Fruit fly (Drosophila melanogaster) whole organism, embryonic: ENCODE measurements around the gene CG14615.

ENCODE experiments used
- Atf3 ChIP-seq: fragments of 200-800 bp; sonication (Bioruptor generic); optimal IDR thresholded peaks from 3 replicates; lab custom pipeline; 2016; ENCODE audit warnings: missing biosample characterization, missing genetic modification characterization
- BEAF-32 ChIP-seq: fragments of 200-800 bp; sonication (Bioruptor generic); optimal IDR thresholded peaks from 3 replicates; lab custom pipeline; 2017; ENCODE audit warnings: missing biosample characterization, missing genetic modification characterization, mild to moderate bottlenecking, moderate library complexity, missing genetic modification reagents
- Blimp-1 ChIP-seq: fragments of 200-800 bp; sonication (Bioruptor generic); optimal IDR thresholded peaks from 3 replicates; lab custom pipeline; 2018; ENCODE audit warnings: missing biosample characterization, missing genetic modification characterization, mild to moderate bottlenecking, moderate library complexity, missing genetic modification reagents
- CG10321 ChIP-seq: fragments of 200-800 bp; sonication (Bioruptor generic); IDR thresholded peaks from 2 replicates; pipeline ENCODE4 v1.3.6; 2022; ENCODE audit warnings: missing biosample characterization, missing genetic modification characterization
- CG12155 ChIP-seq: fragments of 200-800 bp; sonication (Bioruptor generic); optimal IDR thresholded peaks from 3 replicates; lab custom pipeline; 2016; ENCODE audit warnings: missing biosample characterization, missing genetic modification characterization
- CG13287 ChIP-seq: fragments of 200-800 bp; sonication (Bioruptor generic); IDR thresholded peaks from 2 replicates; pipeline ENCODE4 v1.3.6; 2022; ENCODE audit warnings: missing biosample characterization, missing genetic modification characterization; ENCODE audit not compliant: partially characterized antibody
- CG13624 ChIP-seq: fragments of 200-800 bp; sonication (Bioruptor generic); optimal IDR thresholded peaks from 2 replicates; lab custom pipeline; 2016; ENCODE audit warnings: missing biosample characterization, missing genetic modification characterization
- CG13894 ChIP-seq: fragments of 200-800 bp; sonication (Bioruptor generic); optimal IDR thresholded peaks from 3 replicates; lab custom pipeline; 2018; ENCODE audit warnings: missing biosample characterization, mild to moderate bottlenecking, missing genetic modification characterization, moderate library complexity
- CG14667 ChIP-seq: fragments of 200-800 bp; sonication (Bioruptor generic); IDR thresholded peaks from 2 replicates; pipeline ENCODE4 v1.3.6; 2022; ENCODE audit warnings: missing biosample characterization, missing genetic modification characterization
- CG14710 ChIP-seq: fragments of 200-800 bp; sonication (Bioruptor generic); optimal IDR thresholded peaks from 3 replicates; lab custom pipeline; 2019; ENCODE audit warnings: missing biosample characterization, mild to moderate bottlenecking, missing genetic modification characterization, moderate library complexity
- CG16779 ChIP-seq: fragments of 200-800 bp; sonication (Bioruptor generic); IDR thresholded peaks from 2 replicates; pipeline ENCODE4 v1.3.6; 2022; ENCODE audit warnings: missing biosample characterization, missing genetic modification characterization
- CG18011 ChIP-seq: fragments of 200-800 bp; sonication (Bioruptor generic); optimal IDR thresholded peaks from 2 replicates; lab custom pipeline; 2017; ENCODE audit warnings: missing biosample characterization, missing genetic modification characterization, mild to moderate bottlenecking, moderate library complexity, missing genotype
- CG2120 ChIP-seq: fragments of 200-800 bp; sonication (Bioruptor generic); optimal IDR thresholded peaks from 3 replicates; lab custom pipeline; 2016; ENCODE audit warnings: missing biosample characterization, missing genetic modification characterization
- CG2199 ChIP-seq: fragments of 200-800 bp; sonication (Bioruptor generic); IDR thresholded peaks from 3 replicates; pipeline ENCODE4 v1.3.6; 2022; ENCODE audit warnings: missing biosample characterization, missing genetic modification characterization
- CG2202 ChIP-seq: fragments of 200-800 bp; sonication (Bioruptor generic); optimal IDR thresholded peaks from 2 replicates; lab custom pipeline; 2018; ENCODE audit warnings: missing biosample characterization, mild to moderate bottlenecking, missing genetic modification characterization
- CG31388 ChIP-seq: fragments of 200-800 bp; sonication (Bioruptor generic); optimal IDR thresholded peaks from 2 replicates; lab custom pipeline; 2016; ENCODE audit warnings: missing biosample characterization, missing genetic modification characterization
- CG34376 ChIP-seq: fragments of 200-800 bp; sonication (Bioruptor generic); optimal IDR thresholded peaks from 2 replicates; lab custom pipeline; 2018; ENCODE audit warnings: missing biosample characterization, mild to moderate bottlenecking, missing genetic modification characterization
- CG4360 ChIP-seq: fragments of 200-800 bp; sonication (Bioruptor generic); IDR thresholded peaks from 2 replicates; pipeline ENCODE4 v1.3.6; 2022; ENCODE audit warnings: missing biosample characterization, missing genetic modification characterization
- CG4404 ChIP-seq: fragments of 200-800 bp; sonication (Bioruptor generic); IDR thresholded peaks from 2 replicates; pipeline ENCODE4 v1.3.6; 2022; ENCODE audit warnings: missing biosample characterization, missing genetic modification characterization
- CG4730 ChIP-seq: fragments of 200-800 bp; sonication (Bioruptor generic); IDR thresholded peaks from 2 replicates; pipeline ENCODE4 v1.3.6; 2022; ENCODE audit warnings: missing biosample characterization, missing genetic modification characterization
- CG7928 ChIP-seq: fragments of 200-800 bp; sonication (Bioruptor generic); optimal IDR thresholded peaks from 2 replicates; lab custom pipeline; 2017; ENCODE audit warnings: missing biosample characterization, mild to moderate bottlenecking, missing genetic modification characterization
- CG8359 ChIP-seq: fragments of 200-800 bp; sonication (Bioruptor generic); optimal IDR thresholded peaks from 2 replicates; lab custom pipeline; 2017; ENCODE audit warnings: missing biosample characterization, mild to moderate bottlenecking, missing genetic modification characterization, borderline replicate concordance
- Camta ChIP-seq: fragments of 200-800 bp; sonication (Bioruptor generic); optimal IDR thresholded peaks from 2 replicates; lab custom pipeline; 2016; ENCODE audit warnings: missing biosample characterization, missing genetic modification characterization
- D19A ChIP-seq: fragments of 200-800 bp; optimal IDR thresholded peaks from 3 replicates; lab custom pipeline; 2019; ENCODE audit warnings: missing biosample characterization, mild to moderate bottlenecking, missing genetic modification characterization, moderate library complexity
- Dad ChIP-seq: fragments of 200-800 bp; sonication (Bioruptor generic); optimal IDR thresholded peaks from 3 replicates; lab custom pipeline; 2016; ENCODE audit warnings: missing biosample characterization, missing genetic modification characterization
- Dll ChIP-seq: fragments of 200-800 bp; sonication (Bioruptor generic); IDR thresholded peaks from 4 replicates; pipeline ENCODE4 v1.3.6; 2022; ENCODE audit warnings: missing biosample characterization, missing genetic modification characterization; ENCODE audit not compliant: partially characterized antibody
- Drgx ChIP-seq: fragments of 200-800 bp; sonication (Bioruptor generic); IDR thresholded peaks from 2 replicates; pipeline ENCODE4 v1.3.6; 2022; ENCODE audit warnings: missing biosample characterization, missing genetic modification characterization
- E2f1 ChIP-seq: fragments of 200-800 bp; sonication (Bioruptor generic); IDR thresholded peaks from 2 replicates; pipeline ENCODE4 v1.3.6; 2022; ENCODE audit warnings: missing biosample characterization, missing genetic modification characterization
- Hr3 ChIP-seq: fragments of 200-800 bp; sonication (Bioruptor generic); optimal IDR thresholded peaks from 3 replicates; lab custom pipeline; 2016; ENCODE audit warnings: missing biosample characterization, missing genetic modification characterization
- Lhr ChIP-seq: fragments of 200-800 bp; sonication (Bioruptor generic); optimal IDR thresholded peaks from 3 replicates; lab custom pipeline; 2017; ENCODE audit warnings: mild to moderate bottlenecking, missing biosample characterization, missing genetic modification reagents, missing genetic modification characterization
- Opbp ChIP-seq: fragments of 200-800 bp; sonication (Bioruptor generic); IDR thresholded peaks from 3 replicates; pipeline ENCODE4 v1.3.6; 2022; ENCODE audit warnings: missing biosample characterization, missing genetic modification characterization; ENCODE audit not compliant: partially characterized antibody
- Sin3A ChIP-seq: fragments of >200 bp; optimal IDR thresholded peaks from 2 replicates; lab custom pipeline; 2018
- Taf1 ChIP-seq: fragments of 200-800 bp; sonication (Bioruptor generic); IDR thresholded peaks from 2 replicates; pipeline ENCODE4 v1.3.6; 2022; ENCODE audit warnings: missing biosample characterization, missing genetic modification characterization
- ac ChIP-seq: fragments of 200-800 bp; sonication (Bioruptor generic); optimal IDR thresholded peaks from 3 replicates; lab custom pipeline; 2017; ENCODE audit warnings: missing biosample characterization, mild to moderate bottlenecking, missing genetic modification characterization
- az2 ChIP-seq: fragments of 200-800 bp; sonication (Bioruptor generic); optimal IDR thresholded peaks from 3 replicates; lab custom pipeline; 2016; ENCODE audit warnings: missing biosample characterization, missing genetic modification characterization
- cato ChIP-seq: fragments of 200-800 bp; sonication (Bioruptor generic); optimal IDR thresholded peaks from 2 replicates; lab custom pipeline; 2016; ENCODE audit warnings: missing biosample characterization, missing genetic modification characterization, borderline replicate concordance
- dm ChIP-seq: fragments of 200-800 bp; sonication (Bioruptor generic); optimal IDR thresholded peaks from 3 replicates; lab custom pipeline; 2016; ENCODE audit warnings: missing biosample characterization, missing genetic modification characterization
- ewg ChIP-seq: fragments of 200-800 bp; sonication (Bioruptor generic); optimal IDR thresholded peaks from 3 replicates; lab custom pipeline; 2017; ENCODE audit warnings: mild to moderate bottlenecking, missing biosample characterization, missing genetic modification reagents, missing genetic modification characterization
- gem ChIP-seq: fragments of 200-800 bp; sonication (Bioruptor generic); optimal IDR thresholded peaks from 2 replicates; lab custom pipeline; 2019; ENCODE audit warnings: missing biosample characterization, mild to moderate bottlenecking, missing genetic modification characterization, moderate library complexity
- gfzf ChIP-seq: fragments of 200-800 bp; sonication (Bioruptor generic); optimal IDR thresholded peaks from 2 replicates; lab custom pipeline; 2016; ENCODE audit warnings: missing biosample characterization, mild to moderate bottlenecking, missing genetic modification characterization, moderate library complexity
- ham ChIP-seq: fragments of 200-800 bp; sonication (Bioruptor generic); IDR thresholded peaks from 2 replicates; pipeline ENCODE4 v1.3.6; 2022; ENCODE audit warnings: missing biosample characterization, missing genetic modification characterization
- pfk ChIP-seq: fragments of 200-800 bp; sonication (Bioruptor generic); optimal IDR thresholded peaks from 2 replicates; lab custom pipeline; 2018; ENCODE audit warnings: missing biosample characterization, mild to moderate bottlenecking, missing genetic modification characterization, moderate library complexity
- pzg ChIP-seq: fragments of 200-800 bp; sonication (Bioruptor generic); optimal IDR thresholded peaks from 3 replicates; lab custom pipeline; 2018; ENCODE audit warnings: missing biosample characterization, mild to moderate bottlenecking, missing genetic modification characterization, moderate library complexity
- rib ChIP-seq: fragments of 200-800 bp; sonication (Bioruptor generic); IDR thresholded peaks from 2 replicates; pipeline ENCODE4 v1.3.6; 2022; ENCODE audit warnings: missing biosample characterization, missing genetic modification characterization
- ro ChIP-seq: fragments of 200-800 bp; sonication (Bioruptor generic); IDR thresholded peaks from 2 replicates; pipeline ENCODE4 v1.3.6; 2022; ENCODE audit warnings: missing biosample characterization, missing genetic modification characterization
- sc ChIP-seq, 3 experiments: fragments of >200 bp in 2 of 3; fragments of 200-800 bp in 1 of 3; sonication (Bioruptor generic) in 1 of 3; optimal IDR thresholded peaks; 2 replicates in 2 of 3; 3 replicates in 1 of 3; lab custom pipeline; 2017; ENCODE audit warnings: mild to moderate bottlenecking in 1 of 3, missing biosample characterization in 1 of 3, missing genetic modification characterization in 1 of 3, missing genetic modification reagents in 1 of 3
- sens ChIP-seq: fragments of 200-800 bp; sonication (Bioruptor generic); peaks from one replicate; lab custom pipeline; 2016; ENCODE audit warnings: missing biosample characterization, missing genetic modification characterization
- shn ChIP-seq: fragments of 200-800 bp; sonication (Bioruptor generic); optimal IDR thresholded peaks from 3 replicates; lab custom pipeline; 2016; ENCODE audit warnings: missing biosample characterization, missing genetic modification characterization
- slp2 ChIP-seq: fragments of 200-800 bp; sonication (Bioruptor generic); optimal IDR thresholded peaks from 2 replicates; lab custom pipeline; 2016; ENCODE audit warnings: missing biosample characterization, missing genetic modification characterization
- tin ChIP-seq: fragments of 200-800 bp; sonication (Bioruptor generic); optimal IDR thresholded peaks from 3 replicates; lab custom pipeline; 2016; ENCODE audit warnings: missing biosample characterization, missing genetic modification characterization
- tup ChIP-seq: fragments of 200-800 bp; sonication (Bioruptor generic); optimal IDR thresholded peaks from 2 replicates; lab custom pipeline; 2016; ENCODE audit warnings: missing biosample characterization, mild to moderate bottlenecking, missing genetic modification characterization, moderate library complexity
- vfl ChIP-seq: fragments of 200-800 bp; sonication (Bioruptor generic); optimal IDR thresholded peaks from 2 replicates; lab custom pipeline; 2016; ENCODE audit warnings: missing biosample characterization, missing genetic modification characterization

Gene CG14615

dm6 chrX:22481860-22482544 is 32.7 kb upstream of the CG14615 start, which contains the start of the genes Cp110 and CG12576 (continued):
- TF ChIP-seq az2 (GFP tag; lab: Kevin White, UChicago) (no peak), Sin3A (lab: Kevin White, UChicago) (peak; percentile 86), D19A (no peak), Camta (no peak), ac (GFP tag; lab: Kevin White, UChicago) (no peak), Opbp (0 out of 3 replicates have a peak, but pooled peaks have one; percentile 45), gfzf (peak; percentile 73), Atf3 (GFP tag; lab: Kevin White, UChicago) (no peak), CG13287 (GFP tag; lab: Robert Waterston, UW) (0 out of 2 replicates have a peak, but pooled peaks have one; percentile 13), CG14710 (peak; percentile 32), CG8359 (GFP tag; lab: Kevin White, UChicago) (no peak), Hr3 (GFP tag; lab: Kevin White, UChicago) (no peak), CG2199 (GFP tag; lab: Robert Waterston, UW) (no peak), pfk (GFP tag; lab: Kevin White, UChicago) (no peak), E2f1 (no peak), Lhr (peak; percentile 8), shn (GFP tag; lab: Kevin White, UChicago) (no peak), Dll (GFP tag; lab: Robert Waterston, UW) (no peak), pzg (GFP tag; lab: Kevin White, UChicago) (peak; percentile 57), vfl (no peak), tup (GFP tag; lab: Kevin White, UChicago) (no peak), CG14667 (GFP tag; lab: Robert Waterston, UW) (no peak), ro (GFP tag; lab: Robert Waterston, UW) (no peak), CG18011 (no peak), BEAF-32 (peak; percentile 66), CG34376 (GFP tag; lab: Kevin White, UChicago) (no peak), ham (no peak), CG7928 (GFP tag; lab: Kevin White, UChicago) (peak; percentile 79), Taf1 (GFP tag; lab: Robert Waterston, UW) (no peak), CG2202 (no peak), CG4730 (no peak), sc (optimal IDR thresholded peaks at IDR 0.05; lab: Kevin White, UChicago) (no peak), sc (GFP tag; optimal IDR thresholded peaks at IDR 0.05; lab: Kevin White, UChicago) (no peak), slp2 (GFP tag; lab: Kevin White, UChicago) (no peak), tin (no peak), CG12155 (no peak), Dad (GFP tag; lab: Kevin White, UChicago) (no peak), rib (GFP tag; lab: Robert Waterston, UW) (no peak)

dm6 chrX:22481131-22481530 is 31.8 kb upstream of the CG14615 start:
- TF ChIP-seq CG16779 (no peak), sens (GFP tag; lab: Kevin White, UChicago) (peak; percentile 55), gem (no peak), cato (no peak), CG31388 (GFP tag; lab: Kevin White, UChicago) (no peak), CG7928 (GFP tag; lab: Kevin White, UChicago) (no peak), ewg (no peak), Drgx (GFP tag; lab: Robert Waterston, UW) (peak; percentile 28; the same call in 1 of the 2 replicates), CG4360 (GFP tag; lab: Robert Waterston, UW) (peak; percentile 90), CG4404 (GFP tag; lab: Robert Waterston, UW) (no peak), dm (GFP tag; lab: Kevin White, UChicago) (peak; percentile 8), CG10321 (GFP tag; lab: Robert Waterston, UW) (peak; percentile 64), CG13624 (GFP tag; lab: Kevin White, UChicago) (peak; percentile 93), CG2120 (GFP tag; lab: Kevin White, UChicago) (no peak), Blimp-1 (no peak), CG13894 (no peak)
